Fruit fly (Drosophila melanogaster) whole organism, embryonic: ENCODE results near the gene CG10165.

ENCODE experiments used
- Aef1 ChIP-seq: fragments of 200-800 bp; sonication (Bioruptor generic); IDR thresholded peaks from 3 replicates; pipeline ENCODE4 v1.3.6; 2022; ENCODE audit warnings: missing biosample characterization, missing genetic modification characterization
- Bdp1 ChIP-seq: fragments of 200-800 bp; sonication (Bioruptor generic); optimal IDR thresholded peaks from 3 replicates; lab custom pipeline; 2016; ENCODE audit warnings: missing biosample characterization, missing genetic modification characterization
- CG10979 ChIP-seq: fragments of 200-800 bp; sonication (Bioruptor generic); optimal IDR thresholded peaks from 2 replicates; lab custom pipeline; 2018; ENCODE audit warnings: missing biosample characterization, mild to moderate bottlenecking, missing genetic modification characterization, moderate library complexity
- CG11247 ChIP-seq: fragments of 200-800 bp; sonication (Bioruptor generic); IDR thresholded peaks from 2 replicates; pipeline ENCODE4 v1.3.6; 2022; ENCODE audit warnings: missing biosample characterization, missing genetic modification characterization
- CG16863 ChIP-seq: fragments of 200-800 bp; sonication (Bioruptor generic); optimal IDR thresholded peaks from 3 replicates; lab custom pipeline; 2016; ENCODE audit warnings: missing biosample characterization, missing genetic modification characterization
- CG17186 ChIP-seq: fragments of 200-800 bp; sonication (Bioruptor generic); optimal IDR thresholded peaks from 3 replicates; lab custom pipeline; 2017; ENCODE audit warnings: missing biosample characterization, missing genetic modification reagents, missing genetic modification characterization
- CG30431 ChIP-seq: fragments of 200-800 bp; sonication (Bioruptor generic); optimal IDR thresholded peaks from 2 replicates; lab custom pipeline; 2017; ENCODE audit warnings: missing biosample characterization, missing genetic modification characterization
- CG31441 ChIP-seq: fragments of 200-800 bp; sonication (Bioruptor generic); IDR thresholded peaks from 2 replicates; pipeline ENCODE4 v1.3.6; 2022; ENCODE audit warnings: missing biosample characterization, missing genetic modification characterization
- CG7357 ChIP-seq: fragments of 200-800 bp; sonication (Bioruptor generic); IDR thresholded peaks from 3 replicates; pipeline ENCODE4 v1.3.6; 2022; ENCODE audit warnings: missing biosample characterization, missing genetic modification characterization
- CG7745 ChIP-seq: fragments of 200-800 bp; sonication (Bioruptor generic); optimal IDR thresholded peaks from 2 replicates; lab custom pipeline; 2018; ENCODE audit warnings: missing biosample characterization, mild to moderate bottlenecking, missing genetic modification characterization, moderate library complexity
- CG8388 ChIP-seq: fragments of 200-800 bp; sonication (Bioruptor generic); optimal IDR thresholded peaks from 2 replicates; lab custom pipeline; 2019; ENCODE audit warnings: missing biosample characterization, mild to moderate bottlenecking, missing genetic modification characterization, moderate library complexity
- CG9797 ChIP-seq: fragments of 200-800 bp; sonication (Bioruptor generic); optimal IDR thresholded peaks from 3 replicates; lab custom pipeline; 2018; ENCODE audit warnings: missing biosample characterization, mild to moderate bottlenecking, missing genetic modification characterization
- D19A ChIP-seq: fragments of 200-800 bp; optimal IDR thresholded peaks from 3 replicates; lab custom pipeline; 2019; ENCODE audit warnings: missing biosample characterization, mild to moderate bottlenecking, missing genetic modification characterization, moderate library complexity
- Dek ChIP-seq: fragments of 200-800 bp; sonication (Bioruptor generic); optimal IDR thresholded peaks from 3 replicates; lab custom pipeline; 2019; ENCODE audit warnings: missing biosample characterization, mild to moderate bottlenecking, missing genetic modification characterization, moderate library complexity
- E2f1 ChIP-seq: fragments of 200-800 bp; sonication (Bioruptor generic); IDR thresholded peaks from 2 replicates; pipeline ENCODE4 v1.3.6; 2022; ENCODE audit warnings: missing biosample characterization, missing genetic modification characterization
- E2f2 ChIP-seq: fragments of 200-800 bp; sonication (Bioruptor generic); IDR thresholded peaks from 2 replicates; pipeline ENCODE4 v1.3.6; 2022; ENCODE audit warnings: missing biosample characterization, missing genetic modification characterization
- Elba2 ChIP-seq: fragments of 200-800 bp; sonication (Bioruptor generic); optimal IDR thresholded peaks from 3 replicates; lab custom pipeline; 2016; ENCODE audit warnings: missing biosample characterization, missing genetic modification characterization
- HLH3B ChIP-seq: fragments of 200-800 bp; sonication (Bioruptor generic); IDR thresholded peaks from 2 replicates; pipeline ENCODE4 v1.3.6; 2022; ENCODE audit warnings: missing biosample characterization, missing genetic modification characterization
- Hmx ChIP-seq: fragments of 200-800 bp; sonication (Bioruptor generic); optimal IDR thresholded peaks from 2 replicates; lab custom pipeline; 2016; ENCODE audit warnings: missing biosample characterization, missing genetic modification characterization
- Pdp1 ChIP-seq, 2 experiments: fragments of 200-800 bp; sonication (Bioruptor generic); optimal IDR thresholded peaks; 3 replicates each; lab custom pipeline; 2016; ENCODE audit warnings: missing biosample characterization in 2 of 2, missing genetic modification characterization in 2 of 2, mild to moderate bottlenecking in 1 of 2, moderate library complexity in 1 of 2
- Rfx ChIP-seq: fragments of 200-800 bp; sonication (Bioruptor generic); IDR thresholded peaks from 2 replicates; pipeline ENCODE4 v1.3.6; 2022; ENCODE audit warnings: missing biosample characterization, missing genetic modification characterization
- Xrp1 ChIP-seq: fragments of 200-800 bp; sonication (Bioruptor generic); IDR thresholded peaks from 2 replicates; pipeline ENCODE4 v1.3.6; 2022; ENCODE audit warnings: missing biosample characterization, missing genetic modification characterization
- al ChIP-seq: fragments of 200-800 bp; sonication (Bioruptor generic); IDR thresholded peaks from 2 replicates; pipeline ENCODE4 v1.3.6; 2022; ENCODE audit warnings: missing biosample characterization, missing genetic modification characterization
- bbx ChIP-seq: fragments of 200-800 bp; sonication (Bioruptor generic); IDR thresholded peaks from 2 replicates; pipeline ENCODE4 v1.3.6; 2022; ENCODE audit warnings: missing biosample characterization, missing genetic modification characterization; ENCODE audit not compliant: partially characterized antibody
- bowl ChIP-seq: fragments of 200-800 bp; sonication (Bioruptor generic); IDR thresholded peaks from 2 replicates; pipeline ENCODE4 v1.3.6; 2022; ENCODE audit warnings: missing biosample characterization, missing genetic modification characterization
- crp ChIP-seq, 2 experiments: fragments of 200-800 bp; sonication (Bioruptor generic); optimal IDR thresholded peaks; 2 replicates in 1 of 2; 3 replicates in 1 of 2; lab custom pipeline; 2017; ENCODE audit warnings: missing biosample characterization in 2 of 2, missing genetic modification characterization in 2 of 2, mild to moderate bottlenecking in 1 of 2, moderate library complexity in 1 of 2
- danr ChIP-seq: fragments of 200-800 bp; sonication (Bioruptor generic); IDR thresholded peaks from 2 replicates; pipeline ENCODE4 v1.3.6; 2022; ENCODE audit warnings: missing biosample characterization, missing genetic modification characterization
- dmrt99B ChIP-seq: fragments of 200-800 bp; sonication (Bioruptor generic); optimal IDR thresholded peaks from 2 replicates; lab custom pipeline; 2018; ENCODE audit warnings: missing biosample characterization, mild to moderate bottlenecking, missing genetic modification characterization, moderate library complexity
- ems ChIP-seq: fragments of 200-800 bp; sonication (Bioruptor generic); optimal IDR thresholded peaks from 3 replicates; lab custom pipeline; 2016; ENCODE audit warnings: missing biosample characterization, missing genetic modification characterization
- fd3F ChIP-seq: fragments of 200-800 bp; sonication (Bioruptor generic); optimal IDR thresholded peaks from 2 replicates; lab custom pipeline; 2018; ENCODE audit warnings: missing biosample characterization, mild to moderate bottlenecking, missing genetic modification characterization, moderate library complexity
- gcm2 ChIP-seq: fragments of 200-800 bp; sonication (Bioruptor generic); optimal IDR thresholded peaks from 2 replicates; lab custom pipeline; 2016; ENCODE audit warnings: missing biosample characterization, missing genetic modification characterization
- gem ChIP-seq: fragments of 200-800 bp; sonication (Bioruptor generic); optimal IDR thresholded peaks from 2 replicates; lab custom pipeline; 2019; ENCODE audit warnings: missing biosample characterization, mild to moderate bottlenecking, missing genetic modification characterization, moderate library complexity
- gfzf ChIP-seq: fragments of 200-800 bp; sonication (Bioruptor generic); optimal IDR thresholded peaks from 2 replicates; lab custom pipeline; 2016; ENCODE audit warnings: missing biosample characterization, mild to moderate bottlenecking, missing genetic modification characterization, moderate library complexity
- gt ChIP-seq: fragments of 200-800 bp; sonication (Bioruptor generic); IDR thresholded peaks from 2 replicates; pipeline ENCODE4 v1.3.6; 2022; ENCODE audit warnings: missing biosample characterization, missing genetic modification characterization
- hb ChIP-seq: fragments of 200-800 bp; sonication (Bioruptor generic); IDR thresholded peaks from 3 replicates; pipeline ENCODE4 v1.3.6; 2022; ENCODE audit warnings: missing biosample characterization, missing genetic modification characterization; ENCODE audit not compliant: partially characterized antibody
- hbn ChIP-seq: fragments of 200-800 bp; sonication (Bioruptor generic); IDR thresholded peaks from 2 replicates; pipeline ENCODE4 v1.3.6; 2022; ENCODE audit warnings: missing biosample characterization, missing genetic modification characterization; ENCODE audit not compliant: partially characterized antibody
- hkb ChIP-seq, 2 experiments: fragments of 200-800 bp in 1 of 2; fragments of >200 bp in 1 of 2; sonication (Bioruptor generic) in 1 of 2; IDR thresholded peaks in 1 of 2; optimal IDR thresholded peaks in 1 of 2; 2 replicates each; pipeline versions ENCODE4 v1.3.6 to Lab custom; 2017 to 2022; ENCODE audit warnings: missing biosample characterization in 1 of 2, missing genetic modification characterization in 1 of 2
- inv ChIP-seq: fragments of 200-800 bp; sonication (Bioruptor generic); IDR thresholded peaks from 2 replicates; pipeline ENCODE4 v1.3.6; 2022; ENCODE audit warnings: missing biosample characterization, missing genetic modification characterization; ENCODE audit not compliant: partially characterized antibody
- kah ChIP-seq: fragments of 200-800 bp; sonication (Bioruptor generic); optimal IDR thresholded peaks from 2 replicates; lab custom pipeline; 2018; ENCODE audit warnings: missing biosample characterization, mild to moderate bottlenecking, missing genetic modification characterization
- kay ChIP-seq: fragments of 200-800 bp; sonication (Bioruptor generic); optimal IDR thresholded peaks from 2 replicates; lab custom pipeline; 2016; ENCODE audit warnings: missing biosample characterization, missing genetic modification characterization
- lilli ChIP-seq: fragments of 200-800 bp; sonication (Bioruptor generic); optimal IDR thresholded peaks from 3 replicates; lab custom pipeline; 2016; ENCODE audit warnings: missing biosample characterization, missing genetic modification characterization
- mld ChIP-seq: fragments of 200-800 bp; sonication (Bioruptor generic); IDR thresholded peaks from 3 replicates; pipeline ENCODE4 v1.3.6; 2022; ENCODE audit warnings: missing biosample characterization, missing genetic modification characterization; ENCODE audit not compliant: partially characterized antibody
- p53 ChIP-seq: fragments of 200-800 bp; sonication (Bioruptor generic); optimal IDR thresholded peaks from 2 replicates; lab custom pipeline; 2016; ENCODE audit warnings: missing biosample characterization, missing genetic modification characterization
- scrt ChIP-seq: fragments of 200-800 bp; sonication (Bioruptor generic); optimal IDR thresholded peaks from 2 replicates; lab custom pipeline; 2018; ENCODE audit warnings: missing biosample characterization, mild to moderate bottlenecking, missing genetic modification characterization, moderate library complexity
- stc ChIP-seq: fragments of 200-800 bp; sonication (Bioruptor generic); IDR thresholded peaks from 2 replicates; pipeline ENCODE4 v1.3.6; 2022; ENCODE audit warnings: missing biosample characterization, missing genetic modification characterization
- tin ChIP-seq: fragments of 200-800 bp; sonication (Bioruptor generic); optimal IDR thresholded peaks from 3 replicates; lab custom pipeline; 2016; ENCODE audit warnings: missing biosample characterization, missing genetic modification characterization
- tna ChIP-seq: fragments of 200-800 bp; sonication (Bioruptor generic); IDR thresholded peaks from 2 replicates; pipeline ENCODE4 v1.3.6; 2022; ENCODE audit warnings: missing biosample characterization, missing genetic modification characterization; ENCODE audit not compliant: partially characterized antibody
- trem ChIP-seq: fragments of 200-800 bp; optimal IDR thresholded peaks from 3 replicates; lab custom pipeline; 2019; ENCODE audit warnings: missing biosample characterization, mild to moderate bottlenecking, missing genetic modification characterization, moderate library complexity
- zf30C ChIP-seq: fragments of 200-800 bp; sonication (Bioruptor generic); optimal IDR thresholded peaks from 3 replicates; lab custom pipeline; 2018; ENCODE audit warnings: missing biosample characterization, mild to moderate bottlenecking, missing genetic modification characterization

The CG10165 gene

dm6 chr2L:19489997-19490461 is 40.1 kb downstream of the CG10165 start, which contains the start of the genes CG10194 and CG18094 (continued):
- TF ChIP-seq E2f1: 0 out of 2 replicates have a peak, but pooled peaks have one; percentile 24
- TF ChIP-seq gfzf (GFP tag; lab: Kevin White, UChicago): no peak
- TF ChIP-seq Rfx: 0 out of 2 replicates have a peak, but pooled peaks have one; percentile 12
- no peak for TF ChIP-seq hb (GFP tag; lab: Robert Waterston, UW)
- TF ChIP-seq CG10979: peak; percentile 32
- TF ChIP-seq CG30431 (GFP tag; lab: Kevin White, UChicago): no peak
- TF ChIP-seq CG7357 (GFP tag; lab: Robert Waterston, UW): no peak
- TF ChIP-seq kah: peak; percentile 100
- peak; percentile 14 for TF ChIP-seq tin
- TF ChIP-seq al (GFP tag; lab: Robert Waterston, UW): 0 out of 2 replicates have a peak, but pooled peaks have one; percentile 23
- no peak for TF ChIP-seq Elba2
- TF ChIP-seq gt (GFP tag; lab: Robert Waterston, UW): no peak
- peak; percentile 68 for TF ChIP-seq lilli (GFP tag; lab: Kevin White, UChicago)
- TF ChIP-seq gcm2 (GFP tag; lab: Kevin White, UChicago): no peak
- peak; percentile 82 for TF ChIP-seq bbx (GFP tag; lab: Robert Waterston, UW)
- no peak for TF ChIP-seq dmrt99B (tag; lab: Kevin White, UChicago)
- no peak for TF ChIP-seq Hmx (GFP tag; lab: Kevin White, UChicago)
- TF ChIP-seq E2f2 (GFP tag; lab: Robert Waterston, UW): peak; percentile 28; the same call in 1 of the 2 replicates
- peak; percentile 30; the same call in 1 of the 2 replicates for TF ChIP-seq Xrp1 (GFP tag; lab: Robert Waterston, UW)
- no peak for TF ChIP-seq zf30C
- peak; percentile 29 to 88 for TF ChIP-seq crp (GFP tag; optimal IDR thresholded peaks at IDR 0.05; lab: Kevin White, UChicago)
- TF ChIP-seq hkb (optimal IDR thresholded peaks at IDR 0.05; lab: Kevin White, UChicago): no peak
- TF ChIP-seq hkb (GFP tag; IDR thresholded peaks at IDR 0.05; lab: Robert Waterston, UW): peak; percentile 19; the same call in 1 of the 2 replicates
- no peak for TF ChIP-seq fd3F (GFP tag; lab: Kevin White, UChicago)
- no peak for TF ChIP-seq danr (GFP tag; lab: Robert Waterston, UW)
- no peak for TF ChIP-seq CG16863 (GFP tag; lab: Kevin White, UChicago)
- no peak for TF ChIP-seq CG9797 (GFP tag; lab: Kevin White, UChicago)
- TF ChIP-seq mld (GFP tag; lab: Robert Waterston, UW): no peak
- no peak for TF ChIP-seq gem (tag; lab: Kevin White, UChicago)
- TF ChIP-seq Aef1: 0 out of 3 replicates have a peak, but pooled peaks have one; percentile 31
- no peak for TF ChIP-seq CG31441 (GFP tag; lab: Robert Waterston, UW)
- peak; percentile 34 for TF ChIP-seq inv (GFP tag; lab: Robert Waterston, UW)
- TF ChIP-seq tna (GFP tag; lab: Robert Waterston, UW): 0 out of 2 replicates have a peak, but pooled peaks have one; percentile 26
- peak; percentile 92 for TF ChIP-seq scrt (GFP tag; lab: Kevin White, UChicago)
- TF ChIP-seq Bdp1 (GFP tag; lab: Kevin White, UChicago): no peak
- peak; percentile 25 for TF ChIP-seq Dek (tag; lab: Kevin White, UChicago)
- TF ChIP-seq CG8388 (GFP tag; lab: Kevin White, UChicago): peak; percentile 34
- no peak for TF ChIP-seq bowl (GFP tag; lab: Robert Waterston, UW)
- no peak for TF ChIP-seq HLH3B
- peak; percentile 8 for TF ChIP-seq CG7745 (tag; lab: Kevin White, UChicago)
- peak; percentile 52; the same call in 1 of the 2 replicates for TF ChIP-seq hbn
- TF ChIP-seq stc (GFP tag; lab: Robert Waterston, UW): peak; percentile 34; the same call in 1 of the 2 replicates
- TF ChIP-seq kay: peak; percentile 2
- peak; percentile 41 for TF ChIP-seq D19A (tag; lab: Kevin White, UChicago)
- no peak for TF ChIP-seq p53 (GFP tag; lab: Kevin White, UChicago)
- TF ChIP-seq ems (GFP tag; lab: Kevin White, UChicago): no peak
- no peak for TF ChIP-seq CG11247 (GFP tag; lab: Robert Waterston, UW)
- no peak for TF ChIP-seq CG17186 (GFP tag; lab: Kevin White, UChicago)
- TF ChIP-seq Pdp1 (GFP tag; optimal IDR thresholded peaks at IDR 0.05; lab: Kevin White, UChicago): peak; percentile 2 to 81
- TF ChIP-seq trem (tag; lab: Kevin White, UChicago): peak; percentile 17
